Fruit fly (Drosophila melanogaster) Kc167 (cell line): Measurements from ENCODE around the gene out.

Experiments used
- Myc ChIP-seq: fragments of >200 bp; optimal IDR thresholded peaks from 2 replicates; lab custom pipeline; 2017; ENCODE audit warnings: missing external identifiers
- psq ChIP-seq: fragments of >200 bp; optimal IDR thresholded peaks from 2 replicates; lab custom pipeline; 2017; ENCODE audit warnings: missing external identifiers

dm6 chrX:19287784-19288183, 34.1 kb downstream of the out start:
- TF ChIP-seq psq (lab: Kevin White, UChicago) = no peak
- no peak for TF ChIP-seq Myc (lab: Kevin White, UChicago)
